Worm (Caenorhabditis elegans) whole organism, L2 larva: ENCODE data around the gene bir-2.

Experiments
- C34F6.9 ChIP-seq: fragments of 150-350 bp; optimal IDR thresholded peaks from 2 replicates; lab custom pipeline; 2014; ENCODE audit warnings: missing biosample characterization, missing genetic modification characterization
- R02D3.7 ChIP-seq: fragments of 150-350 bp; optimal IDR thresholded peaks from 2 replicates; lab custom pipeline; 2014; ENCODE audit warnings: missing biosample characterization, missing genetic modification characterization
- ZK546.5 ChIP-seq: sonication (generic microtip); optimal IDR thresholded peaks from 2 replicates; lab custom pipeline; 2017; ENCODE audit warnings: missing biosample characterization, missing genetic modification characterization
- alr-1 ChIP-seq: fragments of 150-350 bp; optimal IDR thresholded peaks from 2 replicates; lab custom pipeline; 2014; ENCODE audit warnings: missing biosample characterization, missing genetic modification characterization
- aly-2 ChIP-seq: fragments of 150-350 bp; optimal IDR thresholded peaks from 2 replicates; lab custom pipeline; 2014; ENCODE audit warnings: missing biosample characterization, missing genetic modification characterization
- blmp-1 ChIP-seq: sonication (generic microtip); optimal IDR thresholded peaks from 2 replicates; lab custom pipeline; 2017; ENCODE audit warnings: missing genetic modification characterization, mild to moderate bottlenecking, missing compliant biosample characterization, antibody characterized with exemption, moderate library complexity; ENCODE audit not compliant: insufficient read depth
- ceh-82 ChIP-seq: fragments of 150-350 bp; optimal IDR thresholded peaks from 2 replicates; lab custom pipeline; 2014; ENCODE audit warnings: missing biosample characterization, missing genetic modification characterization
- crh-2 ChIP-seq: sonication (generic microtip); optimal IDR thresholded peaks from 2 replicates; lab custom pipeline; 2017; ENCODE audit warnings: missing biosample characterization, missing genetic modification characterization
- dmd-4 ChIP-seq: sonication (generic microtip); optimal IDR thresholded peaks from 2 replicates; lab custom pipeline; 2017; ENCODE audit warnings: missing biosample characterization, missing genetic modification characterization
- egl-27 ChIP-seq: sonication (generic microtip); optimal IDR thresholded peaks from 3 replicates; lab custom pipeline; 2017; ENCODE audit warnings: missing biosample characterization, missing genetic modification reagents, missing genetic modification characterization
- elt-3 ChIP-seq: sonication (generic microtip); optimal IDR thresholded peaks from 2 replicates; lab custom pipeline; 2017; ENCODE audit warnings: missing biosample characterization, missing genetic modification characterization
- fos-1 ChIP-seq: fragments of 150-350 bp; optimal IDR thresholded peaks from 2 replicates; lab custom pipeline; 2014; ENCODE audit warnings: missing biosample characterization, missing genetic modification characterization
- gmeb-1 ChIP-seq: fragments of 150-350 bp; optimal IDR thresholded peaks from 2 replicates; lab custom pipeline; 2014; ENCODE audit warnings: missing biosample characterization, missing genetic modification characterization
- lin-13 ChIP-seq: fragments of 150-350 bp; optimal IDR thresholded peaks from 2 replicates; lab custom pipeline; 2014; ENCODE audit warnings: missing biosample characterization, missing genetic modification reagents, missing genetic modification characterization
- lin-39 ChIP-seq: fragments of 150-350 bp; optimal IDR thresholded peaks from 2 replicates; lab custom pipeline; 2014; ENCODE audit warnings: missing biosample characterization, missing genetic modification reagents, missing genetic modification characterization
- lsy-2 ChIP-seq, 2 experiments: fragments of 150-350 bp in 1 of 2; sonication (generic microtip) in 1 of 2; optimal IDR thresholded peaks; 2 replicates each; lab custom pipeline; 2014 to 2017; ENCODE audit warnings: missing biosample characterization in 2 of 2, missing genetic modification characterization in 2 of 2
- mbf-1 ChIP-seq: sonication (generic microtip); optimal IDR thresholded peaks from 2 replicates; lab custom pipeline; 2017; ENCODE audit warnings: missing biosample characterization, missing genetic modification characterization
- nhr-11 ChIP-seq: fragments of 150-350 bp; optimal IDR thresholded peaks from 2 replicates; lab custom pipeline; 2014; ENCODE audit warnings: missing biosample characterization, missing genetic modification characterization
- nhr-12 ChIP-seq: fragments of 150-350 bp; optimal IDR thresholded peaks from 2 replicates; lab custom pipeline; 2014; ENCODE audit warnings: missing biosample characterization, missing genetic modification characterization
- nhr-129 ChIP-seq: fragments of 150-350 bp; optimal IDR thresholded peaks from 2 replicates; lab custom pipeline; 2014; ENCODE audit warnings: missing biosample characterization, missing genetic modification characterization
- nhr-21 ChIP-seq: fragments of 150-350 bp; optimal IDR thresholded peaks from 2 replicates; lab custom pipeline; 2014; ENCODE audit warnings: missing biosample characterization, missing genetic modification characterization
- nhr-23 ChIP-seq: fragments of 150-350 bp; optimal IDR thresholded peaks from 2 replicates; lab custom pipeline; 2014; ENCODE audit warnings: missing biosample characterization, missing genetic modification reagents, missing genetic modification characterization
- nhr-237 ChIP-seq: fragments of 150-350 bp; optimal IDR thresholded peaks from 2 replicates; lab custom pipeline; 2014; ENCODE audit warnings: missing biosample characterization, missing genetic modification characterization
- nhr-25 ChIP-seq: fragments of 150-350 bp; sonication (generic microtip); optimal IDR thresholded peaks from 3 replicates; lab custom pipeline; 2014; ENCODE audit warnings: missing biosample characterization, missing genetic modification characterization
- nhr-77 ChIP-seq: fragments of 150-350 bp; optimal IDR thresholded peaks from 2 replicates; lab custom pipeline; 2014; ENCODE audit warnings: missing biosample characterization, missing genetic modification characterization
- peb-1 ChIP-seq: fragments of 150-350 bp; optimal IDR thresholded peaks from 2 replicates; lab custom pipeline; 2014; ENCODE audit warnings: missing biosample characterization, missing genetic modification characterization
- sem-4 ChIP-seq: fragments of 150-350 bp; optimal IDR thresholded peaks from 2 replicates; lab custom pipeline; 2014; ENCODE audit warnings: missing biosample characterization, missing genetic modification reagents, missing genetic modification characterization
- skn-1 ChIP-seq: sonication (generic microtip); optimal IDR thresholded peaks from 2 replicates; lab custom pipeline; 2017; ENCODE audit warnings: missing biosample characterization, missing genetic modification characterization
- sma-3 ChIP-seq: sonication (generic microtip); optimal IDR thresholded peaks from 2 replicates; lab custom pipeline; 2016; ENCODE audit warnings: missing genetic modification reagents, missing genetic modification characterization, missing compliant biosample characterization
- sma-9 ChIP-seq, 2 experiments: fragments of 150-350 bp in 1 of 2; sonication (generic microtip) in 1 of 2; optimal IDR thresholded peaks; 2 replicates each; lab custom pipeline; 2014 to 2016; ENCODE audit warnings: missing genetic modification characterization in 2 of 2, mild to moderate bottlenecking in 1 of 2, missing biosample characterization in 1 of 2, missing compliant biosample characterization in 1 of 2, missing genetic modification reagents in 1 of 2, moderate library complexity in 1 of 2
- snpc-4 ChIP-seq: fragments of 150-350 bp; optimal IDR thresholded peaks from 2 replicates; lab custom pipeline; 2014; ENCODE audit warnings: missing biosample characterization, missing genetic modification characterization
- unc-39 ChIP-seq: fragments of 150-350 bp; optimal IDR thresholded peaks from 2 replicates; lab custom pipeline; 2014; ENCODE audit warnings: missing biosample characterization, missing genetic modification characterization
- unc-55 ChIP-seq: fragments of 150-350 bp; sonication (generic microtip); optimal IDR thresholded peaks from 3 replicates; lab custom pipeline; 2014; ENCODE audit warnings: missing biosample characterization, missing genetic modification reagents, missing genetic modification characterization
- unc-62 ChIP-seq: fragments of 150-350 bp; optimal IDR thresholded peaks from 2 replicates; lab custom pipeline; 2014; ENCODE audit warnings: missing biosample characterization, missing genetic modification reagents, missing genetic modification characterization
- zag-1 ChIP-seq: fragments of 150-350 bp; optimal IDR thresholded peaks from 2 replicates; lab custom pipeline; 2014; ENCODE audit warnings: missing biosample characterization, missing genetic modification characterization
- ztf-1 ChIP-seq: fragments of 200-800 bp; sonication (Bioruptor generic); conservative IDR thresholded peaks from 2 replicates; pipeline ENCODE4 v1.3.6; 2022; ENCODE audit warnings: missing genetic modification characterization, missing compliant biosample characterization
- ztf-11 ChIP-seq: sonication (generic microtip); optimal IDR thresholded peaks from 2 replicates; lab custom pipeline; 2017; ENCODE audit warnings: missing biosample characterization, missing genetic modification characterization

Gene bir-2

ce11 chrV:13532469-13532868 lies 36.2 kb upstream of the bir-2 start:
- TF ChIP-seq crh-2 (tag; lab: Kevin White, UChicago) (no peak), sma-9 (GFP tag; optimal IDR thresholded peaks at IDR 0.05; lab: Kevin White, UChicago) (no peak), sma-9 (tag; optimal IDR thresholded peaks at IDR 0.05; lab: Kevin White, UChicago) (no peak), snpc-4 (tag; lab: Kevin White, UChicago) (no peak), unc-39 (no peak), fos-1 (tag; lab: Kevin White, UChicago) (no peak), nhr-23 (no peak), C34F6.9 (no peak), nhr-129 (tag; lab: Kevin White, UChicago) (no peak), nhr-12 (no peak), unc-55 (no peak), lin-39 (no peak), sem-4 (tag; lab: Kevin White, UChicago) (no peak), egl-27 (tag; lab: Kevin White, UChicago) (no peak)

ce11 chrV:13536058-13536579 lies 32.5 kb upstream of the bir-2 start, which contains the start of gene frpr-5:
Gene frpr-5, minus strand, starts transcription at chrV:13536108.
- TF ChIP-seq fos-1 (tag; lab: Kevin White, UChicago) (no peak), nhr-77 (no peak), egl-27 (tag; lab: Kevin White, UChicago) (no peak), ceh-82 (tag; lab: Kevin White, UChicago) (no peak), nhr-21 (tag; lab: Kevin White, UChicago) (no peak), snpc-4 (tag; lab: Kevin White, UChicago) (no peak), nhr-129 (tag; lab: Kevin White, UChicago) (no peak), crh-2 (tag; lab: Kevin White, UChicago) (no peak)

ce11 chrV:13551601-13552000 lies 17.0 kb upstream of the bir-2 start, which contains the start of the genes C56A3.4 and C56A3.5:
Gene C56A3.4, minus strand, starts transcription at chrV:13551754.
Gene C56A3.5, plus strand, starts transcription at chrV:13551967.
- TF ChIP-seq ztf-1 (GFP tag; lab: Robert Waterston, UW) (no peak), nhr-25 (no peak), skn-1 (tag; lab: Kevin White, UChicago) (peak; percentile 7), ceh-82 (tag; lab: Kevin White, UChicago) (no peak), lsy-2 (tag; optimal IDR thresholded peaks at IDR 0.05; lab: Kevin White, UChicago) (peak; percentile 43 to 67), unc-39 (no peak), egl-27 (tag; lab: Kevin White, UChicago) (no peak), lin-39 (no peak), unc-62 (GFP tag; lab: Kevin White, UChicago) (no peak), unc-55 (peak; percentile 67), peb-1 (no peak), dmd-4 (tag; lab: Kevin White, UChicago) (no peak), aly-2 (tag; lab: Kevin White, UChicago) (no peak), C34F6.9 (peak; percentile 82), sma-3 (GFP tag; lab: Kevin White, UChicago) (peak; percentile 30), ZK546.5 (tag; lab: Kevin White, UChicago) (no peak), sma-9 (GFP tag; optimal IDR thresholded peaks at IDR 0.05; lab: Kevin White, UChicago) (peak; percentile 54), sma-9 (tag; optimal IDR thresholded peaks at IDR 0.05; lab: Kevin White, UChicago) (no peak), snpc-4 (tag; lab: Kevin White, UChicago) (peak; percentile 14), nhr-129 (tag; lab: Kevin White, UChicago) (peak; percentile 60), elt-3 (tag; lab: Kevin White, UChicago) (no peak), fos-1 (tag; lab: Kevin White, UChicago) (peak; percentile 50), lin-13 (GFP tag; lab: Kevin White, UChicago) (peak; percentile 1), R02D3.7 (tag; lab: Kevin White, UChicago) (no peak), nhr-77 (no peak), zag-1 (no peak), ztf-11 (tag; lab: Kevin White, UChicago) (no peak), nhr-11 (no peak), gmeb-1 (tag; lab: Kevin White, UChicago) (peak; percentile 64), crh-2 (tag; lab: Kevin White, UChicago) (peak; percentile 54), alr-1 (tag; lab: Kevin White, UChicago) (no peak)

ce11 chrV:13556297-13556696 lies 12.4 kb upstream of the bir-2 start, which contains the start of gene C56A3.6:
Gene C56A3.6, minus strand, starts transcription at chrV:13556397.
- TF ChIP-seq unc-39: no peak
- no peak for TF ChIP-seq mbf-1 (tag; lab: Kevin White, UChicago)
- no peak for TF ChIP-seq nhr-237 (tag; lab: Kevin White, UChicago)
- TF ChIP-seq blmp-1 (tag; lab: Kevin White, UChicago): no peak
- TF ChIP-seq ztf-1 (GFP tag; lab: Robert Waterston, UW): no peak
